Worm (Caenorhabditis elegans) whole organism, early embryonic: Measurements from ENCODE around the gene F02H6.3.

Experiments
- B0310.2 ChIP-seq: sonication (generic microtip); optimal IDR thresholded peaks from 2 replicates; lab custom pipeline; 2016; ENCODE audit warnings: mild to moderate bottlenecking, missing genetic modification characterization, missing compliant biosample characterization
- F13C5.2 ChIP-seq: sonication (generic microtip); optimal IDR thresholded peaks from 2 replicates; lab custom pipeline; 2017; ENCODE audit warnings: mild to moderate bottlenecking, missing genetic modification characterization, inconsistent platforms, missing compliant biosample characterization
- aly-1 ChIP-seq: sonication (generic microtip); optimal IDR thresholded peaks from 2 replicates; lab custom pipeline; 2016; ENCODE audit warnings: missing genetic modification characterization, missing compliant biosample characterization
- ama-1 ChIP-seq: fragments of 150-350 bp; optimal IDR thresholded peaks from 2 replicates; lab custom pipeline; 2014
- ceh-13 ChIP-seq: fragments of 200-800 bp; sonication (Bioruptor generic); optimal IDR thresholded peaks from 2 replicates; lab custom pipeline; 2018; ENCODE audit warnings: mild to moderate bottlenecking, missing genetic modification characterization, missing compliant biosample characterization
- ceh-36 ChIP-seq: sonication (generic microtip); optimal IDR thresholded peaks from 2 replicates; lab custom pipeline; 2016; ENCODE audit warnings: missing genetic modification characterization, inconsistent platforms, missing compliant biosample characterization
- ets-7 ChIP-seq: sonication (generic microtip); optimal IDR thresholded peaks from 2 replicates; lab custom pipeline; 2016; ENCODE audit warnings: missing genotype, missing genetic modification characterization, missing compliant biosample characterization
- flt-1 ChIP-seq: fragments of 200-800 bp; sonication (Bioruptor generic); IDR thresholded peaks from 2 replicates; pipeline ENCODE4 v1.3.6; 2022; ENCODE audit warnings: missing genetic modification characterization, missing compliant biosample characterization
- hmbx-1 ChIP-seq: sonication (generic microtip); optimal IDR thresholded peaks from 2 replicates; lab custom pipeline; 2016; ENCODE audit warnings: mild to moderate bottlenecking, missing genetic modification characterization, missing compliant biosample characterization
- hmg-4 ChIP-seq: fragments of 200-800 bp; sonication (Bioruptor generic); optimal IDR thresholded peaks from 2 replicates; lab custom pipeline; 2018; ENCODE audit warnings: mild to moderate bottlenecking, missing genetic modification characterization, missing compliant biosample characterization
- hnd-1 ChIP-seq: sonication (generic microtip); optimal IDR thresholded peaks from 2 replicates; lab custom pipeline; 2016; ENCODE audit warnings: missing genetic modification characterization, missing compliant biosample characterization
- pes-1 ChIP-seq: fragments of 200-800 bp; sonication (Bioruptor generic); IDR thresholded peaks from 2 replicates; pipeline ENCODE4 v1.3.6; 2022; ENCODE audit warnings: missing genetic modification reagents, missing genetic modification characterization, missing compliant biosample characterization
- scrt-1 ChIP-seq: fragments of 200-800 bp; sonication (Bioruptor generic); IDR thresholded peaks from 2 replicates; pipeline ENCODE4 v1.3.6; 2022; ENCODE audit warnings: missing genetic modification characterization, missing compliant biosample characterization
- sea-1 ChIP-seq: fragments of 200-800 bp; sonication (Bioruptor generic); conservative IDR thresholded peaks from 2 replicates; pipeline ENCODE4 v1.3.6; 2022; ENCODE audit warnings: missing genetic modification characterization, missing compliant biosample characterization
- tbx-11 ChIP-seq: fragments of 200-800 bp; sonication (Bioruptor generic); IDR thresholded peaks from 2 replicates; pipeline ENCODE4 v1.3.6; 2022; ENCODE audit warnings: missing genetic modification characterization, missing compliant biosample characterization
- tbx-37 ChIP-seq: fragments of 200-800 bp; sonication (Bioruptor generic); conservative IDR thresholded peaks from 2 replicates; pipeline ENCODE4 v1.3.6; 2022; ENCODE audit warnings: missing genetic modification reagents, missing genetic modification characterization, missing compliant biosample characterization
- tra-4 ChIP-seq: sonication (generic microtip); optimal IDR thresholded peaks from 2 replicates; lab custom pipeline; 2017; ENCODE audit warnings: missing genetic modification characterization, missing compliant biosample characterization

Gene F02H6.3

DNA sequence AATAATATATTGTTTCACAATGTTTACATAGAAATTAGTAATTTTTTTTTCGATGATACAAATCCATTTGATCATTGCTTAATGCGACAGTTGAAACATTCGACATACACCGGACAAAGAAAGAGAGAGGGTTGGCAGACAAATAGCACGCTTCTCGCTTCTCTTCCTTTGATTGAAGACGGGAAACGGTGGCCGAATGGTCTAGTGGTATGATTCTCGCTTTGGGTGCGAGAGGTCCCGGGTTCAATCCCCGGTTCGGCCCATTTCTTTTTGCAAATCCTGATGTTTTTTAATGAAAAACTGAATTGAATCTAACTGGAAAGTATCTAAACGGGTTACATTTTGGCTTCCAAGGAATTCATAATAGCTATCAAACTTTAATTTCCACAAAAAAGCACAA, 21.7 kb downstream of the F02H6.3 start:
- TF ChIP-seq ama-1 (lab: Kevin White, UChicago) (no peak), tbx-11 (GFP tag; lab: Robert Waterston, UW) (no peak), hnd-1 (peak; percentile 8), sea-1 (no peak), pes-1 (GFP tag; lab: Robert Waterston, UW) (no peak), aly-1 (tag; lab: Kevin White, UChicago) (no peak), scrt-1 (GFP tag; lab: Robert Waterston, UW) (peak; percentile 58; the same call in 1 of the 2 replicates), F13C5.2 (peak; percentile 36), B0310.2 (tag; lab: Kevin White, UChicago) (no peak), hmbx-1 (tag; lab: Kevin White, UChicago) (no peak), ceh-36 (tag; lab: Kevin White, UChicago) (no peak), tbx-37 (GFP tag; lab: Robert Waterston, UW) (no peak), ceh-13 (no peak), hmg-4 (GFP tag; lab: Kevin White, UChicago) (no peak), tra-4 (tag; lab: Kevin White, UChicago) (no peak), ets-7 (tag; lab: Kevin White, UChicago) (no peak), flt-1 (GFP tag; lab: Robert Waterston, UW) (peak; percentile 39; the same call in 1 of the 2 replicates)

DNA sequence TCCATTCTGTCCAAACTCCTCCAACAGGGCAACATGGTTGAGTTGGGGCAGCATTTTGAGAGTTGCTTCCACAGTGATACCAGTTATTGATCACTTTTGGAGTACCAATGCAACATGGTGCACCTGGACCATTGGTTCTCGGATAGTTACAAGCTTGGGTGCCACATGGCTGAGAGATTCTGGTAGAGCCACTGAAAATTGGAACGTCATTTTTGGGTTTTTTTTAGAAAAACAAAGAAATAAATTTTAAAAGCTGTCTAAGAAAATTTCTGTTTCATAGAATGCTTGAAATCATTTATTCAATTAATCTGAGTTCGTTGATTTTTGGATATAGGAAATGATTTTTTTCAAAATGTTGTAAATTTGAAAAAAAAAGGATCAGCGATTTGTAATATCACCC, 23.9 kb downstream of the F02H6.3 start:
- TF ChIP-seq tbx-37 (GFP tag; lab: Robert Waterston, UW) = no peak
- no peak for TF ChIP-seq hnd-1
- no peak for TF ChIP-seq ets-7 (tag; lab: Kevin White, UChicago)
- no peak for TF ChIP-seq scrt-1 (GFP tag; lab: Robert Waterston, UW)

DNA sequence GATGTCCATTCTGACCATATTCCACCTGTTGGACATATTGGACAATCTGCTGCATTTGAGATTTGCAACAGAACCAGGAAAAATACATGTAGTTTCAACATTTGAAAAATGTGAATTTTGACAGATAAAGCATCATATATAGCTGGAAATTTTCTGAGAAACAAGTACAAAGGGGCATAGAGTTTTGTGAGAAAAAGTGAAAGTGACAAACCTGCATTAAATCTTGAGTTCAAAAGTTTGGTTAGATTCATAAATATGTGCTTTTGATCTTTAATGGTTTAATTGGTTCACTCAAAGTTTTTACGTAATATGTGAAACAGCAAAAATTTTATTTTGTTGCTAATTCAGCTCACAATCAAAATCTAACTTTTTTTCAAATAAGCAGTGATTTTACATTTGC, 24.8 kb downstream of the F02H6.3 start, which contains the start of gene F02H6.7:
F02H6.7 (minus strand) TSS at position 101 of the 400 bp plus-strand sequence.
- TF ChIP-seq sea-1 (no peak), pes-1 (GFP tag; lab: Robert Waterston, UW) (no peak), scrt-1 (GFP tag; lab: Robert Waterston, UW) (no peak), hmbx-1 (tag; lab: Kevin White, UChicago) (no peak), ets-7 (tag; lab: Kevin White, UChicago) (no peak), ceh-36 (tag; lab: Kevin White, UChicago) (no peak), tbx-37 (GFP tag; lab: Robert Waterston, UW) (no peak), tbx-11 (GFP tag; lab: Robert Waterston, UW) (no peak), hmg-4 (GFP tag; lab: Kevin White, UChicago) (no peak), F13C5.2 (no peak), aly-1 (tag; lab: Kevin White, UChicago) (no peak), hnd-1 (no peak), ceh-13 (no peak), tra-4 (tag; lab: Kevin White, UChicago) (no peak), ama-1 (lab: Kevin White, UChicago) (no peak)

DNA sequence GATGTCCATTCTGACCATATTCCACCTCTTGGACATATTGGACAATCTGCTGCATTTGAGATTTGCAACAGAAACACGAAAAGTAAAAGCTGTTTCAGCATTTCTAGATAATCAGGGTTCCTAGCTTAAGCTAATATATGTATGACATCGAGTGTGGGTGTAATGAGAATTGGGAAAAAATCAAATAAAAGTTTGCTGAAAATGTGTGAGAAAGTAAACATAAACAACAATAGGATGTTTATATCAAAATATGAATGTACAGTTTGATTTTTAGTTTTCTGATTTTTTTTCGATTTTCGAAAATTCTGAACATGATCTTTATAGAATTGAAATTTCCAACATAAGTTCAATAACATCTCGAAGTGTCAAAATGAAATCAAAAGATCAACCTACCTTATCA, 27.6 kb downstream of the F02H6.3 start, which contains the start of gene F02H6.6:
F02H6.6 (minus strand) TSS at position 101 of the 400 bp plus-strand sequence.
- no peak for TF ChIP-seq sea-1
- TF ChIP-seq tbx-11 (GFP tag; lab: Robert Waterston, UW) = no peak
- no peak for TF ChIP-seq ets-7 (tag; lab: Kevin White, UChicago)
- TF ChIP-seq F13C5.2 = no peak
- no peak for TF ChIP-seq tbx-37 (GFP tag; lab: Robert Waterston, UW)
- no peak for TF ChIP-seq flt-1 (GFP tag; lab: Robert Waterston, UW)
- TF ChIP-seq hmg-4 (GFP tag; lab: Kevin White, UChicago) = no peak
- no peak for TF ChIP-seq ceh-36 (tag; lab: Kevin White, UChicago)

DNA sequence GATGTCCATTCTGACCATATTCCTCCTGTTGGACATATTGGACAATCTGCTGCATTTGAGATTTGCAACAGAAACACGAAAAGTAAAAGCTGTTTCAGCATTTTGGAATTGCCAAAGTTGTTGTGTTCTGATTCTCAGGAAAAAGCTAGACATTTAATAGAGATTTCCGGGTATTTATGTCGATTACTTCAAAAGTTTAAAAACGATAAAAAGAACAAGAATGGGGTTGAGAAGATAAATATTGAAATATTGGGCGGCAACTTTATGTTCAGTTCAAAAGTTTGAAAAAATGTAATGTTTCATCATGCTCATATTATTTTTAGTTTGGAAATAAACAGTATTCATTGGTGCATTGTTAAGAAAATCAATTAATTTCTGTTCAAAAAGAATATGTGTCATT, 35.7 kb downstream of the F02H6.3 start, which contains the start of gene Y64G10A.1:
Y64G10A.1 (minus strand) TSS at position 101 of the 400 bp plus-strand sequence.
- TF ChIP-seq hmbx-1 (tag; lab: Kevin White, UChicago) (no peak), sea-1 (no peak), ceh-13 (no peak), tbx-11 (GFP tag; lab: Robert Waterston, UW) (no peak), aly-1 (tag; lab: Kevin White, UChicago) (no peak), B0310.2 (tag; lab: Kevin White, UChicago) (no peak), pes-1 (GFP tag; lab: Robert Waterston, UW) (no peak), ets-7 (tag; lab: Kevin White, UChicago) (no peak), hnd-1 (no peak), ama-1 (lab: Kevin White, UChicago) (no peak)

DNA sequence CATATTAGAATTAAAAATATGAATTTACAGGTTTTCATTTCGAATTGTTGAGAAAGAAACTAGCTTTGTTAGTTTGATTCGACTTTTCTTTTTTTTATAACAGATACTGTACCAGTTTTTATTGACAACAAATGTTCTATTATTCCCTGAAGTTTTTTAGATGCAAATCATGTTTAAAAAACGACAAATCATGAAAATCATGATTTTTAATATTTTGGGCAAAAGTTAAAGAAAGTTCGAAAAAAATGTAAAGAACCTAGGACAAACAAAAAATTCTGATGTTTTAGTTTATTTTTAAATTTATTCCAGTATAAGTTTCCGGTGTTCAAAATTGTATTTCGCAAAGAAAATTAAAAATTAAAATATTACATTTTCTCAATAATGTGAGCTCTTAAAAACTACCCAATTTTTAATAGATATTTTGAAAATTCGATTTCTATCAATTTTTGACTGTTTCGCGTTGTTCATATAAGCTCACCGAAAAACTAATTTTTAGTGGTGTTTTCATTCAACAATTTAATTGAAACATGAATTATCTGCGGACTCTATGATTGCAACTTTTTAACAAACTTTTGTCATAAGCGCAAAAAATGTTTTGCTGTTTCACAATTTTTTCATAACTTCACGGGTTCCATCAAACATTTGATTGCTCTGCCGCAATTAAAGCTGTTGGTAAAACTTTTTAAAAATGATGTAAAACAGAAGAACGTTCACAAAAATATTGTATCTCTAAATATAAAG, 38.3 kb downstream of the F02H6.3 start, which contains the start of gene Y64G10A.10:
Y64G10A.10 (minus strand) TSS at position 51 of the 741 bp plus-strand sequence.
- TF ChIP-seq tra-4 (tag; lab: Kevin White, UChicago) = no peak
- TF ChIP-seq sea-1 = no peak
- TF ChIP-seq ets-7 (tag; lab: Kevin White, UChicago) = no peak
- no peak for TF ChIP-seq scrt-1 (GFP tag; lab: Robert Waterston, UW)
- no peak for TF ChIP-seq tbx-11 (GFP tag; lab: Robert Waterston, UW)
- no peak for TF ChIP-seq F13C5.2
- TF ChIP-seq B0310.2 (tag; lab: Kevin White, UChicago) = no peak
- TF ChIP-seq hmbx-1 (tag; lab: Kevin White, UChicago) = no peak
- TF ChIP-seq pes-1 (GFP tag; lab: Robert Waterston, UW) = no peak
- TF ChIP-seq hmg-4 (GFP tag; lab: Kevin White, UChicago) = no peak
- no peak for TF ChIP-seq flt-1 (GFP tag; lab: Robert Waterston, UW)
- no peak for TF ChIP-seq aly-1 (tag; lab: Kevin White, UChicago)
- no peak for TF ChIP-seq ceh-13
- TF ChIP-seq ceh-36 (tag; lab: Kevin White, UChicago) = no peak
- TF ChIP-seq tbx-37 (GFP tag; lab: Robert Waterston, UW) = no peak
- no peak for TF ChIP-seq ama-1 (lab: Kevin White, UChicago)

DNA sequence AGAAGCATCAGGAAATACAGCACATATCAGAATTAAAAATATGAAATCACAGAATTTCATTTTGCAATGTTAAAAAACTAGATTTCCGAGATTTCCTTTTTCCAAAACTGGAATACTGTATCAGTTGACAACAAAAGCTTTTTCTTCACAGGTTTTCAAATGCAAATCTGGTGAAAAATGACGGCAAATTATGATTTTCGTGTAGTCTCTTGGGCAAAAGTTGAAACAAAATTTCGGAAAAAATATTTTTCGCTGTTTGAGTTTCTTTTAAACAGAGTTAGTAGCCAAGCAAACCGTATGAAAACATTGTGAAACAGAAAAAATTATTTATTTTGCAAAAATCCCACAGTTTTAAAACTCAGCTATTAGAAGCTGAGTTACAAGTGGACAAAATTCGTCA, 41.1 kb downstream of the F02H6.3 start, which contains the start of gene Y64G10A.2:
Y64G10A.2 (minus strand) TSS at position 101 of the 400 bp plus-strand sequence.
- TF ChIP-seq tbx-37 (GFP tag; lab: Robert Waterston, UW) = no peak
- TF ChIP-seq ama-1 (lab: Kevin White, UChicago) = no peak
- no peak for TF ChIP-seq tbx-11 (GFP tag; lab: Robert Waterston, UW)
- TF ChIP-seq hmg-4 (GFP tag; lab: Kevin White, UChicago) = no peak
